Worm (Caenorhabditis elegans) whole organism, late embryonic: Measurements from ENCODE around the gene ceh-22.

Experiments
- F13H6.1 ChIP-seq: sonication (generic microtip); optimal IDR thresholded peaks from 2 replicates; lab custom pipeline; 2016; ENCODE audit warnings: missing genetic modification characterization, missing compliant biosample characterization
- ama-1 ChIP-seq: fragments of 150-350 bp; optimal IDR thresholded peaks from 2 replicates; lab custom pipeline; 2014
- ceh-19 ChIP-seq: fragments of 200-800 bp; sonication (Bioruptor generic); optimal IDR thresholded peaks from 2 replicates; lab custom pipeline; 2018; ENCODE audit warnings: mild to moderate bottlenecking, missing genetic modification characterization, missing compliant biosample characterization
- ceh-9 ChIP-seq: sonication (generic microtip); optimal IDR thresholded peaks from 2 replicates; lab custom pipeline; 2016; ENCODE audit warnings: mild to moderate bottlenecking, missing genetic modification characterization, inconsistent platforms, missing compliant biosample characterization
- nfya-1 ChIP-seq: sonication (generic microtip); optimal IDR thresholded peaks from 2 replicates; lab custom pipeline; 2017; ENCODE audit warnings: missing genetic modification characterization, mild to moderate bottlenecking, missing compliant biosample characterization, antibody characterized with exemption, moderate library complexity
- nhr-11 ChIP-seq: fragments of 150-350 bp; optimal IDR thresholded peaks from 2 replicates; lab custom pipeline; 2014; ENCODE audit warnings: missing biosample characterization, missing genetic modification characterization
- odd-2 ChIP-seq: sonication (generic microtip); optimal IDR thresholded peaks from 2 replicates; lab custom pipeline; 2017; ENCODE audit warnings: antibody characterized with exemption, mild to moderate bottlenecking, missing genetic modification characterization, missing compliant biosample characterization
- pag-3 ChIP-seq: sonication (generic microtip); optimal IDR thresholded peaks from 2 replicates; lab custom pipeline; 2016; ENCODE audit warnings: missing compliant biosample characterization, missing genetic modification characterization, borderline replicate concordance
- rnt-1 ChIP-seq: sonication (generic microtip); optimal IDR thresholded peaks from 2 replicates; lab custom pipeline; 2016; ENCODE audit warnings: missing genetic modification characterization, missing compliant biosample characterization
- sox-4 ChIP-seq: sonication (generic microtip); optimal IDR thresholded peaks from 2 replicates; lab custom pipeline; 2017; ENCODE audit warnings: mild to moderate bottlenecking, missing genetic modification characterization, inconsistent platforms, missing compliant biosample characterization
- tbx-7 ChIP-seq: sonication (generic microtip); optimal IDR thresholded peaks from 2 replicates; lab custom pipeline; 2016; ENCODE audit warnings: missing genotype, missing genetic modification characterization, missing compliant biosample characterization

DNA sequence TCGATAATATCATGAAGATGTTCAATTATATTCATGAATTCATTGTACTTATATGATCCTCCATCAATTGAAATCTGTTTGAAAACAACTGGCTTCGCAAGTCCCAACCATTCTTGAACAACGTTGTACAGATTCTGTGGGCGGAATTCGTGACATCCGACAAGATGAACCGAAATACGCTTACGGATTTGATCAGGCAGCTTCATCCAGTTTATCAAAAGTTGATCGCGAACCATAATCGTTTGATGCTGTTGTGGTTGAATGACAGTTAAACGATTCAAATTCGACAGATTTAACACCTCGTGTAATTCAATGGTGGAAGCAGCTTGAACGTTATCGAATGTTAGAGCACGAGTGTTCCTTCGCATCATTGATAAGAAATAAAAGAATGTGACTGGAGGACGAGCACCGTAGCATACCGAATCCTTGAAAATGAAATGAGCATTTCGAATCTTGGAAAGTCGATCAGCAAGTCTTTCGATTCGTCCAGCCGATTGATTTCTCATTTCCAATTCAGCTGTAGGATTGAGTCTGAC, 42.1 kb downstream of the ceh-22 start:
- TF ChIP-seq nhr-11 (tag; lab: Kevin White, UChicago) (no peak), F13H6.1 (tag; lab: Kevin White, UChicago) (no peak), sox-4 (tag; lab: Kevin White, UChicago) (no peak), nfya-1 (no peak), rnt-1 (tag; lab: Kevin White, UChicago) (no peak), ceh-9 (no peak), ama-1 (no peak), odd-2 (tag; lab: Kevin White, UChicago) (no peak), ceh-19 (no peak), pag-3 (tag; lab: Kevin White, UChicago) (no peak), tbx-7 (tag; lab: Kevin White, UChicago) (no peak)
